Fruit fly (Drosophila melanogaster): ENCODE measurements around the gene CG3592.

CG3592 gene

dm6 chrX:2947545-2948072, 12.7 kb downstream of the CG3592 start, which contains the start of gene CG3603 (continued):
- TF ChIP-seq CG15514 (GFP tag; optimal IDR thresholded peaks at IDR 0.05) (peak; percentile 8), Usf (GFP tag; optimal IDR thresholded peaks at IDR 0.05) (no peak), exex (tag; optimal IDR thresholded peaks at IDR 0.05) (peak; percentile 9), Dref (GFP tag; IDR thresholded peaks at IDR 0.05) (no peak)

dm6 chrX:2949114-2949513, 14.2 kb downstream of the CG3592 start:
- TF ChIP-seq ac (GFP tag; optimal IDR thresholded peaks at IDR 0.05): no peak
- TF ChIP-seq Pdp1 (GFP tag; optimal IDR thresholded peaks at IDR 0.05): peak in 1 of 2 experiments; percentile 41
- no peak for TF ChIP-seq schlank (tag; optimal IDR thresholded peaks at IDR 0.05)
- peak; percentile 95 for TF ChIP-seq CG11504 (tag; optimal IDR thresholded peaks at IDR 0.05)
- peak; percentile 66; the same call in 2 of the 3 replicates for TF ChIP-seq so (GFP tag; IDR thresholded peaks at IDR 0.05)
- TF ChIP-seq lilli (GFP tag; optimal IDR thresholded peaks at IDR 0.05): no peak
- no peak for TF ChIP-seq ase (GFP tag; IDR thresholded peaks at IDR 0.05)
- peak; percentile 43 for TF ChIP-seq sna (GFP tag; IDR thresholded peaks at IDR 0.05; ENCODE audit: partially characterized antibody)
- TF ChIP-seq Lim3 (GFP tag; IDR thresholded peaks at IDR 0.05): no peak
- peak; percentile 53 for TF ChIP-seq CG10979 (tag; optimal IDR thresholded peaks at IDR 0.05)
- TF ChIP-seq twi (tag; optimal IDR thresholded peaks at IDR 0.05): no peak
- TF ChIP-seq ato (GFP tag; IDR thresholded peaks at IDR 0.05; ENCODE audit: partially characterized antibody): peak; percentile 30; the same call in 1 of the 2 replicates
- peak; percentile 48 for TF ChIP-seq Dref (GFP tag; IDR thresholded peaks at IDR 0.05)
- TF ChIP-seq CG8944 (GFP tag; optimal IDR thresholded peaks at IDR 0.05): no peak
- peak; percentile 92 for TF ChIP-seq Dip2 (GFP tag; IDR thresholded peaks at IDR 0.05)
- peak; percentile 26 for TF ChIP-seq HmgZ (tag; optimal IDR thresholded peaks at IDR 0.05)
- TF ChIP-seq Hr39 (optimal IDR thresholded peaks at IDR 0.05): no peak
- TF ChIP-seq knrl (GFP tag; IDR thresholded peaks at IDR 0.05; ENCODE audit: partially characterized antibody): peak; percentile 69
- no peak for TF ChIP-seq org-1 (GFP tag; optimal IDR thresholded peaks at IDR 0.05)
- TF ChIP-seq Opbp (GFP tag; IDR thresholded peaks at IDR 0.05; ENCODE audit: partially characterized antibody): peak; percentile 67; the same call in 2 of the 3 replicates
- TF ChIP-seq Bgb (GFP tag; IDR thresholded peaks at IDR 0.05; ENCODE audit: partially characterized antibody): peak; percentile 72
- TF ChIP-seq Spps (tag; optimal IDR thresholded peaks at IDR 0.05): no peak
- peak; percentile 9 for TF ChIP-seq CG13894 (tag; optimal IDR thresholded peaks at IDR 0.05)
- no peak for TF ChIP-seq Gsc (GFP tag; IDR thresholded peaks at IDR 0.05)
- TF ChIP-seq grn (GFP tag; optimal IDR thresholded peaks at IDR 0.05): peak; percentile 61
- no peak for TF ChIP-seq Awh (GFP tag; IDR thresholded peaks at IDR 0.05)
- TF ChIP-seq zen2 (GFP tag; IDR thresholded peaks at IDR 0.05; ENCODE audit: partially characterized antibody): peak; percentile 54; the same call in 2 of the 3 replicates
- peak; percentile 31 for TF ChIP-seq trem (tag; optimal IDR thresholded peaks at IDR 0.05)
- no peak for TF ChIP-seq PHDP (tag; optimal IDR thresholded peaks at IDR 0.05)
- peak; percentile 76 for TF ChIP-seq Scr (GFP tag; IDR thresholded peaks at IDR 0.05; ENCODE audit: partially characterized antibody)
- peak; percentile 76 for TF ChIP-seq CG16813 (GFP tag; IDR thresholded peaks at IDR 0.05; ENCODE audit: partially characterized antibody)
- peak; percentile 44 for TF ChIP-seq CG2129 (GFP tag; IDR thresholded peaks at IDR 0.05; ENCODE audit: partially characterized antibody)
- peak; percentile 72 for TF ChIP-seq BEAF-32 (GFP tag; optimal IDR thresholded peaks at IDR 0.05)
- TF ChIP-seq hbn (GFP tag; IDR thresholded peaks at IDR 0.05; ENCODE audit: partially characterized antibody): peak; percentile 76
- TF ChIP-seq CG13287 (GFP tag; IDR thresholded peaks at IDR 0.05; ENCODE audit: partially characterized antibody): peak; percentile 83
- peak; percentile 28 for TF ChIP-seq tap (tag; optimal IDR thresholded peaks at IDR 0.05)
- no peak for TF ChIP-seq grau (tag; optimal IDR thresholded peaks at IDR 0.05)
- TF ChIP-seq unc-4 (GFP tag; IDR thresholded peaks at IDR 0.05; ENCODE audit: partially characterized antibody): peak; percentile 70
- no peak for TF ChIP-seq h (optimal IDR thresholded peaks at IDR 0.05)
- TF ChIP-seq Dad (GFP tag; optimal IDR thresholded peaks at IDR 0.05): no peak
- TF ChIP-seq CG2875 (GFP tag; optimal IDR thresholded peaks at IDR 0.05): no peak
- TF ChIP-seq pzg (GFP tag; optimal IDR thresholded peaks at IDR 0.05): peak; percentile 7
- no peak for TF ChIP-seq CG7839 (tag; optimal IDR thresholded peaks at IDR 0.05)
- TF ChIP-seq amos (GFP tag; IDR thresholded peaks at IDR 0.05; ENCODE audit: partially characterized antibody): peak; percentile 82
